Fruit fly (Drosophila melanogaster): Measurements from ENCODE around the gene Sec61gamma.
A peak's percentile ranks its signal among the peaks of the same experiment; 100 is the strongest.

Sec61gamma gene

DNA sequence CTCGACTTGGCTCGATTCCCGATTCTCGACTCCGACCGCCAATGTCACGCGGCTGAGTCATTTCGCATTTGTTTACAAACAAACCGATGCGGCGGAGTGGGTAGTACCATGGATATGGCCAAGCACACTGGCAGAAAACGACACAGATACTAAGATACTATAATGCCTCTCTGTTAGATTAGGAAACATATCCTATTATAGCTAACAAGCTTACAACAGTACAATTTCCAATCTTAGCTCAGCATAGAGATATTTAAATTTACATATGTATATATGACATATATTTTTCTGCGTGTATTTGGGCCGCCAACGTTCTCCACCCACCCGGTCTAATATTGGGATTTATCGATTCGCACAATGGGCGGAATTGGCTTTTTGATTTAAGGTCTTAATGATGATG lies 39.2 kb upstream of the Sec61gamma start (continued):
- TF ChIP-seq Aef1 (GFP tag; IDR thresholded peaks at IDR 0.05) (peak; percentile 77), unpg (GFP tag; optimal IDR thresholded peaks at IDR 0.05) (peak; percentile 75), CG4617 (GFP tag; optimal IDR thresholded peaks at IDR 0.05; ENCODE audit: borderline replicate concordance) (peak; percentile 14), Eip74EF (GFP tag; optimal IDR thresholded peaks at IDR 0.05) (peak in 1 of 2 experiments; percentile 55), ato (GFP tag; IDR thresholded peaks at IDR 0.05; ENCODE audit: partially characterized antibody) (no peak), wek (GFP tag; optimal IDR thresholded peaks at IDR 0.05) (no peak), Hand (GFP tag; optimal IDR thresholded peaks at IDR 0.05) (peak; percentile 59), croc (GFP tag; conservative IDR thresholded peaks at IDR 0.05) (peak; percentile 36; the same call in 1 of the 3 replicates), corto (GFP tag; optimal IDR thresholded peaks at IDR 0.05) (peak; percentile 44), CG12155 (GFP tag; optimal IDR thresholded peaks at IDR 0.05) (peak; percentile 80), gcm (GFP tag; optimal IDR thresholded peaks at IDR 0.05) (peak; percentile 43), CG11560 (tag; IDR thresholded peaks at IDR 0.05) (peak; percentile 56; the same call in 2 of the 3 replicates), Adf1 (GFP tag; IDR thresholded peaks at IDR 0.05) (peak; percentile 56; the same call in 1 of the 2 replicates), HmgD (GFP tag; optimal IDR thresholded peaks at IDR 0.05) (no peak), zfh2 (GFP tag; optimal IDR thresholded peaks at IDR 0.05) (peak; percentile 44), grn (GFP tag; optimal IDR thresholded peaks at IDR 0.05) (no peak), Hr39 (optimal IDR thresholded peaks at IDR 0.05) (no peak), CG32532 (GFP tag; IDR thresholded peaks at IDR 0.05) (peak; percentile 89), gro (GFP tag; optimal IDR thresholded peaks at IDR 0.05) (peak; percentile 54), Meics (GFP tag; optimal IDR thresholded peaks at IDR 0.05) (peak; percentile 79), ap (GFP tag; IDR thresholded peaks at IDR 0.05) (peak; percentile 58), Bdp1 (GFP tag; optimal IDR thresholded peaks at IDR 0.05) (no peak), Ada2b (GFP tag; IDR thresholded peaks at IDR 0.05) (peak; percentile 91), Dll (GFP tag; IDR thresholded peaks at IDR 0.05; ENCODE audit: partially characterized antibody) (no peak), YL-1 (GFP tag; optimal IDR thresholded peaks at IDR 0.05) (no peak), Neu2 (GFP tag; optimal IDR thresholded peaks at IDR 0.05; ENCODE audit: borderline replicate concordance) (no peak), sc (optimal IDR thresholded peaks at IDR 0.05) (no peak), sc (GFP tag; optimal IDR thresholded peaks at IDR 0.05) (peak; percentile 27), tna (GFP tag; IDR thresholded peaks at IDR 0.05; ENCODE audit: partially characterized antibody) (no peak), Oli (tag; optimal IDR thresholded peaks at IDR 0.05) (peak; percentile 78), Fer1 (GFP tag; optimal IDR thresholded peaks at IDR 0.05) (peak; percentile 77), gcm2 (GFP tag; optimal IDR thresholded peaks at IDR 0.05) (no peak), pnt (GFP tag; optimal IDR thresholded peaks at IDR 0.05) (peak; percentile 43), CG16863 (GFP tag; optimal IDR thresholded peaks at IDR 0.05) (peak; percentile 39), CG1529 (GFP tag; optimal IDR thresholded peaks at IDR 0.05) (peak; percentile 18), so (GFP tag; IDR thresholded peaks at IDR 0.05) (peak; percentile 83), kay (GFP tag; optimal IDR thresholded peaks at IDR 0.05) (peak; percentile 68), CG10274 (GFP tag; optimal IDR thresholded peaks at IDR 0.05) (peak; percentile 43), pum (GFP tag; optimal IDR thresholded peaks at IDR 0.05) (peak; percentile 49), CG12659 (GFP tag; optimal IDR thresholded peaks at IDR 0.05) (peak; percentile 78), p53 (GFP tag; optimal IDR thresholded peaks at IDR 0.05) (no peak), toy (GFP tag; IDR thresholded peaks at IDR 0.05) (peak; percentile 65), CG17568 (GFP tag; optimal IDR thresholded peaks at IDR 0.05) (peak; percentile 18), CkIIα-i1 (GFP tag; IDR thresholded peaks at IDR 0.05) (0 out of 2 replicates have a peak, but pooled peaks have one; percentile 16), CG17385 (GFP tag; optimal IDR thresholded peaks at IDR 0.05) (peak; percentile 69), Doc2 (GFP tag; IDR thresholded peaks at IDR 0.05) (no peak), luna (GFP tag; optimal IDR thresholded peaks at IDR 0.05) (no peak), CG31365 (tag; optimal IDR thresholded peaks at IDR 0.05) (no peak), CG14014 (GFP tag; IDR thresholded peaks at IDR 0.05) (peak; percentile 88), onecut (GFP tag; IDR thresholded peaks at IDR 0.05) (peak; percentile 54), zfh1 (GFP tag; IDR thresholded peaks at IDR 0.05) (peak; percentile 71), CG9215 (GFP tag; IDR thresholded peaks at IDR 0.05) (peak; percentile 73)

Measured in whole organism, embryonic.